Fruit fly (Drosophila melanogaster): Measurements from ENCODE around the gene CG42307.

CG42307 gene

dm6 chr3L:7367798-7368678 is 39.1 kb downstream of the CG42307 start:
- no peak for TF ChIP-seq CG7101 (tag; optimal IDR thresholded peaks at IDR 0.05)
- TF ChIP-seq CG33017 (tag; optimal IDR thresholded peaks at IDR 0.05): no peak
- TF ChIP-seq pad (GFP tag; optimal IDR thresholded peaks at IDR 0.05): peak; percentile 99
- peak; percentile 91 for TF ChIP-seq ovo (GFP tag; optimal IDR thresholded peaks at IDR 0.05)
- peak; percentile 92 for TF ChIP-seq kay (GFP tag; ENCODE audit: borderline replicate concordance)
- no peak for TF ChIP-seq Clk (GFP tag; optimal IDR thresholded peaks at IDR 0.05)
- peak; percentile 50 for TF ChIP-seq cic (GFP tag; optimal IDR thresholded peaks at IDR 0.05)
- peak; percentile 5 for TF ChIP-seq CG11617 (GFP tag; optimal IDR thresholded peaks at IDR 0.05)
- peak; percentile 7 for TF ChIP-seq Crg-1 (GFP tag; optimal IDR thresholded peaks at IDR 0.05)
- peak; percentile 44 for TF ChIP-seq Mnt (GFP tag; optimal IDR thresholded peaks at IDR 0.05)
- TF ChIP-seq CG12768 (GFP tag; optimal IDR thresholded peaks at IDR 0.05): no peak
- TF ChIP-seq bab1 (GFP tag; optimal IDR thresholded peaks at IDR 0.05): no peak

- TF ChIP-seq ovo (GFP tag; optimal IDR thresholded peaks at IDR 0.05) (no peak), kay (GFP tag; ENCODE audit: borderline replicate concordance) (peak; percentile 41)
Measured at dm6 chr3L:7368934-7369333, 40.0 kb downstream of the CG42307 start, which contains the start of gene Sh3beta. TSS of gene Sh3beta (minus strand) at chr3L:7369260.

dm6 chr3L:7369543-7369942 is 40.6 kb downstream of the CG42307 start, which contains the start of gene akirin:
TSS of gene akirin (plus strand) at chr3L:7369843.
- no peak for TF ChIP-seq ovo (GFP tag; optimal IDR thresholded peaks at IDR 0.05)
- TF ChIP-seq Clk (GFP tag; optimal IDR thresholded peaks at IDR 0.05): no peak
- no peak for TF ChIP-seq cnc (optimal IDR thresholded peaks at IDR 0.05)
- TF ChIP-seq CG33017 (tag; optimal IDR thresholded peaks at IDR 0.05): no peak
- no peak for TF ChIP-seq CG12768 (GFP tag; optimal IDR thresholded peaks at IDR 0.05)
- TF ChIP-seq Crg-1 (GFP tag; optimal IDR thresholded peaks at IDR 0.05): no peak
- no peak for TF ChIP-seq Mnt (GFP tag; optimal IDR thresholded peaks at IDR 0.05)
- no peak for TF ChIP-seq cic (GFP tag; optimal IDR thresholded peaks at IDR 0.05)
- no peak for TF ChIP-seq bab1 (GFP tag; optimal IDR thresholded peaks at IDR 0.05)
- TF ChIP-seq kay (GFP tag; ENCODE audit: borderline replicate concordance): no peak
- TF ChIP-seq tj (GFP tag; optimal IDR thresholded peaks at IDR 0.05): no peak
- TF ChIP-seq CG5204 (GFP tag; optimal IDR thresholded peaks at IDR 0.05): no peak
- TF ChIP-seq CG1620 (GFP tag; optimal IDR thresholded peaks at IDR 0.05): no peak
- TF ChIP-seq CG7045 (GFP tag; optimal IDR thresholded peaks at IDR 0.05): no peak
- TF ChIP-seq Hr96 (GFP tag; optimal IDR thresholded peaks at IDR 0.05): no peak
- no peak for TF ChIP-seq CG11617 (GFP tag; optimal IDR thresholded peaks at IDR 0.05)
- no peak for TF ChIP-seq CG7101 (tag; optimal IDR thresholded peaks at IDR 0.05)
- no peak for TF ChIP-seq CG14711 (tag; optimal IDR thresholded peaks at IDR 0.05)
- TF ChIP-seq pad (GFP tag; optimal IDR thresholded peaks at IDR 0.05): no peak
- TF ChIP-seq toe (GFP tag; optimal IDR thresholded peaks at IDR 0.05): no peak

DNA sequence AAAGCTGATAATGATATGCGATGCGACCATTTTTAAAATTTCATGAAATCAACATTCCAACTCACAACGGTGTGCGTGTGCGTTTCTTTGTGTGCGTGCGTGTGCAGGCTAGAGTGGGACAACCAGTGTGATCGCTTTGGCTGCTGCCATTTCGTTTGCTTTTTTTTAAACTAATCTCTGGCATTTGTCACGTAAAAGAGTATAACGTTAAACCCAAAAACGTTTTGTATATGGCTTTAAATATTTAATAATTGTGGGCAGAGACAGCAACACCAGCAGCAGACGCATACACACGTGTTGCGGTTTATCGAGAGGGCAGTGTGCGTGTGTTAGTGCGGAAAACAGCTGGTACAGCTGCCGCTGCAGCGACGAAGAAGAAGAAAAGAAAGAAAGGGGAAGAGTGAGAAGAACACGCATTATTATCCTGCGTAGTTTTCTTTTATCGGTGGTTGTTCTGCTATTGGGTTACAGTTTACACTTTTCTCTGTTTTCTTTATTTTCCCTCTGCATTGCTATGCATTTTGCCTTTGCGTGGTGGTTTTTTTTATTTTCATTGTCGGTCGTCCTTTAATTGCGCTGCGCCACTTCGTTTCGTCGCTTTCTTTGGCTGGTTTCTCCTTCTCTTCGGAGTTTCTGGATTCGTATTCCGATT is 41.4 kb downstream of the CG42307 start:
- peak; percentile 68 for TF ChIP-seq pad (GFP tag; optimal IDR thresholded peaks at IDR 0.05)
- TF ChIP-seq ovo (GFP tag; optimal IDR thresholded peaks at IDR 0.05): no peak
- no peak for TF ChIP-seq CG5204 (GFP tag; optimal IDR thresholded peaks at IDR 0.05)
- TF ChIP-seq CG1620 (GFP tag; optimal IDR thresholded peaks at IDR 0.05): no peak
- peak; percentile 9 for TF ChIP-seq cic (GFP tag; optimal IDR thresholded peaks at IDR 0.05)
- TF ChIP-seq kay (GFP tag; ENCODE audit: borderline replicate concordance): no peak
- no peak for TF ChIP-seq CG12768 (GFP tag; optimal IDR thresholded peaks at IDR 0.05)
- no peak for TF ChIP-seq Crg-1 (GFP tag; optimal IDR thresholded peaks at IDR 0.05)
- peak; percentile 91 for TF ChIP-seq Mnt (GFP tag; optimal IDR thresholded peaks at IDR 0.05)
- no peak for TF ChIP-seq bab1 (GFP tag; optimal IDR thresholded peaks at IDR 0.05)
- no peak for TF ChIP-seq Hr96 (GFP tag; optimal IDR thresholded peaks at IDR 0.05)
- no peak for TF ChIP-seq CG14711 (tag; optimal IDR thresholded peaks at IDR 0.05)
- TF ChIP-seq CG7101 (tag; optimal IDR thresholded peaks at IDR 0.05): peak; percentile 14
- TF ChIP-seq CG11617 (GFP tag; optimal IDR thresholded peaks at IDR 0.05): peak; percentile 52
- peak; percentile 35 for TF ChIP-seq tj (GFP tag; optimal IDR thresholded peaks at IDR 0.05)
- TF ChIP-seq Clk (GFP tag; optimal IDR thresholded peaks at IDR 0.05): no peak

DNA sequence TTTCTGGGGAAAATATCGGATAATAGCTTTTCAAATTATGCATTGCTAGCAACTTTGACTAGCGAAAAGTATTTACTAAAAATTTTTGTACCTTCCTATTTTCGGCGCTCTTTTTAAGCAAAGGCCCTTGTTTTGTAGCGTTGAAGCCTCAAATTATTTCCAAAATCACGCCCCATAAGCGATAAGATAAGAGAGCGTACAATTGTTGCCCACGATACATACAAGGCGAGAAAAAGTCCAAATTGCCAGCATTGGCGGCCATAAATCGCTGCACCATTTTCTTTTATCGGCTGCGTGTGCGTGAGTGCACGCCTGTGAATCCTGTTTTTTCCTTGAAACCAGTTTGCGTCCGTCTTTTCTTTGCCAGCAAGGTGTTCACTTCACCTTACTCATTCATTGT is 42.4 kb downstream of the CG42307 start:
- TF ChIP-seq Hr96 (GFP tag; optimal IDR thresholded peaks at IDR 0.05) (no peak), cic (GFP tag; optimal IDR thresholded peaks at IDR 0.05) (no peak), CG14711 (tag; optimal IDR thresholded peaks at IDR 0.05) (no peak), Crg-1 (GFP tag; optimal IDR thresholded peaks at IDR 0.05) (no peak), CG5204 (GFP tag; optimal IDR thresholded peaks at IDR 0.05) (no peak), CG12768 (GFP tag; optimal IDR thresholded peaks at IDR 0.05) (no peak), bab1 (GFP tag; optimal IDR thresholded peaks at IDR 0.05) (no peak), kay (GFP tag; ENCODE audit: borderline replicate concordance) (peak; percentile 46)

DNA sequence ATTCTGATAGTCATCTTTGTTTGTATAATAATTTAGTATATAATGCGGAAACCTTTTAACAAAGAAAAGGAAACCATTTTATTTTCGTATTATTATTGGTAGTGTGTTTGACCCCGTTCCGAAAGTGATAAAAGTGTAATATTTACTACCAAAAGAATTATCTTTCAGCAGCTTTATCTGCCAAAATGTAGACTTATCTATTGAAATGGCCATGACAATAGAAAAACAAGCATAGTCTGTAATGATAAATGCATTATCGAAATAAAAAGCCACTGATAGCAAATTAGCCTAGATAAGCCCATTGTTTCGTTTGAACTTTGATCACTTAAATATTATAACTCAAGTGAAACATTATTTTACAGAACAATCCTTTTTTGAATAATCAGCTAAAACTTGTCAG is 47.2 kb downstream of the CG42307 start:
- TF ChIP-seq toe (GFP tag; optimal IDR thresholded peaks at IDR 0.05) (no peak), CG7045 (GFP tag; optimal IDR thresholded peaks at IDR 0.05) (no peak), Hr96 (GFP tag; optimal IDR thresholded peaks at IDR 0.05) (no peak), cnc (optimal IDR thresholded peaks at IDR 0.05) (no peak), CG5204 (GFP tag; optimal IDR thresholded peaks at IDR 0.05) (no peak), pad (GFP tag; optimal IDR thresholded peaks at IDR 0.05) (no peak), ovo (GFP tag; optimal IDR thresholded peaks at IDR 0.05) (no peak), Crg-1 (GFP tag; optimal IDR thresholded peaks at IDR 0.05) (no peak), kay (GFP tag; ENCODE audit: borderline replicate concordance) (no peak), CG14711 (tag; optimal IDR thresholded peaks at IDR 0.05) (no peak), Mnt (GFP tag; optimal IDR thresholded peaks at IDR 0.05) (no peak), cic (GFP tag; optimal IDR thresholded peaks at IDR 0.05) (no peak)

Measured in whole organism, adult.